Fruit fly (Drosophila melanogaster): ENCODE measurements around the gene RpS10a.
A peak's percentile ranks its signal among the peaks of the same experiment; 100 is the strongest.

RpS10a gene

dm6 chr3R:27608000-27608399 lies 44.6 kb upstream of the RpS10a start (continued):
- TF ChIP-seq nerfin-1 (tag; optimal IDR thresholded peaks at IDR 0.05): peak; percentile 98
- no peak for TF ChIP-seq dati (GFP tag; IDR thresholded peaks at IDR 0.05)
- TF ChIP-seq MESR4 (GFP tag; optimal IDR thresholded peaks at IDR 0.05): peak; percentile 17
- peak; percentile 49 for TF ChIP-seq abd-A (tag; optimal IDR thresholded peaks at IDR 0.05)
- no peak for TF ChIP-seq CG10267 (tag; optimal IDR thresholded peaks at IDR 0.05)
- TF ChIP-seq Sry-δ (GFP tag; optimal IDR thresholded peaks at IDR 0.05): no peak
- no peak for TF ChIP-seq Dip3 (GFP tag; optimal IDR thresholded peaks at IDR 0.05)
- no peak for TF ChIP-seq trh (GFP tag; optimal IDR thresholded peaks at IDR 0.05)
- no peak for TF ChIP-seq tgo (GFP tag; IDR thresholded peaks at IDR 0.05)
- no peak for TF ChIP-seq zfh2 (GFP tag; optimal IDR thresholded peaks at IDR 0.05)
- no peak for TF ChIP-seq bbx (GFP tag; IDR thresholded peaks at IDR 0.05; ENCODE audit: partially characterized antibody)
- no peak for TF ChIP-seq CG10462 (GFP tag; optimal IDR thresholded peaks at IDR 0.05)
- no peak for TF ChIP-seq ase (GFP tag; IDR thresholded peaks at IDR 0.05)
- no peak for TF ChIP-seq CG5245 (GFP tag; optimal IDR thresholded peaks at IDR 0.05)
- TF ChIP-seq wor (GFP tag; IDR thresholded peaks at IDR 0.05): no peak
- no peak for TF ChIP-seq hkb (optimal IDR thresholded peaks at IDR 0.05)
- 0 out of 2 replicates have a peak, but pooled peaks have one; percentile 9 for TF ChIP-seq hkb (GFP tag; IDR thresholded peaks at IDR 0.05)
- TF ChIP-seq pan (optimal IDR thresholded peaks at IDR 0.05): no peak
- TF ChIP-seq pan (GFP tag; optimal IDR thresholded peaks at IDR 0.05 in 1 of 2, IDR thresholded peaks at IDR 0.05 in 1 of 2): no peak
- TF ChIP-seq az2 (GFP tag; optimal IDR thresholded peaks at IDR 0.05): no peak
- 0 out of 4 replicates have a peak, but pooled peaks have one; percentile 7 for TF ChIP-seq Gug (GFP tag; IDR thresholded peaks at IDR 0.05)
- TF ChIP-seq NC2α (GFP tag; optimal IDR thresholded peaks at IDR 0.05): no peak
- peak; percentile 94 for TF ChIP-seq onecut (GFP tag; IDR thresholded peaks at IDR 0.05)
- no peak for TF ChIP-seq lov (optimal IDR thresholded peaks at IDR 0.05)
- no peak for TF ChIP-seq lov (GFP tag; IDR thresholded peaks at IDR 0.05)
- no peak for TF ChIP-seq CG10654 (GFP tag; optimal IDR thresholded peaks at IDR 0.05)
- TF ChIP-seq CG10209 (GFP tag; optimal IDR thresholded peaks at IDR 0.05): no peak
- no peak for TF ChIP-seq vfl (GFP tag; optimal IDR thresholded peaks at IDR 0.05)
- no peak for TF ChIP-seq CG9215 (GFP tag; IDR thresholded peaks at IDR 0.05)
- TF ChIP-seq CG14441 (GFP tag; IDR thresholded peaks at IDR 0.05): no peak
- TF ChIP-seq inv (GFP tag; IDR thresholded peaks at IDR 0.05; ENCODE audit: partially characterized antibody): no peak
- no peak for TF ChIP-seq fd102C (GFP tag; optimal IDR thresholded peaks at IDR 0.05)
- TF ChIP-seq Hmr (GFP tag; optimal IDR thresholded peaks at IDR 0.05): no peak
- TF ChIP-seq oc (tag; optimal IDR thresholded peaks at IDR 0.05): no peak
- no peak for TF ChIP-seq CG15269 (tag; optimal IDR thresholded peaks at IDR 0.05)
- TF ChIP-seq Max (GFP tag; optimal IDR thresholded peaks at IDR 0.05): no peak
- TF ChIP-seq zfh1 (GFP tag; IDR thresholded peaks at IDR 0.05): 0 out of 3 replicates have a peak, but pooled peaks have one; percentile 12
- TF ChIP-seq CG7271 (tag; optimal IDR thresholded peaks at IDR 0.05): no peak
- no peak for TF ChIP-seq Dfd (GFP tag; optimal IDR thresholded peaks at IDR 0.05)
- no peak for TF ChIP-seq D19A (tag; optimal IDR thresholded peaks at IDR 0.05)
- no peak for TF ChIP-seq CG3726 (GFP tag; IDR thresholded peaks at IDR 0.05)
- TF ChIP-seq pita (GFP tag; optimal IDR thresholded peaks at IDR 0.05): no peak
- no peak for TF ChIP-seq Gsc (GFP tag; IDR thresholded peaks at IDR 0.05)
- TF ChIP-seq CG7987 (GFP tag; optimal IDR thresholded peaks at IDR 0.05): no peak
- TF ChIP-seq CG6765 (GFP tag; optimal IDR thresholded peaks at IDR 0.05): no peak
- no peak for TF ChIP-seq kah (GFP tag; optimal IDR thresholded peaks at IDR 0.05)
- no peak for TF ChIP-seq CG11696 (GFP tag; IDR thresholded peaks at IDR 0.05)
- no peak for TF ChIP-seq Scr (GFP tag; IDR thresholded peaks at IDR 0.05; ENCODE audit: partially characterized antibody)
- no peak for TF ChIP-seq GATAe (GFP tag; conservative IDR thresholded peaks at IDR 0.05)
- TF ChIP-seq vnd (GFP tag; IDR thresholded peaks at IDR 0.05; ENCODE audit: partially characterized antibody): no peak
- no peak for TF ChIP-seq chif (GFP tag; optimal IDR thresholded peaks at IDR 0.05)
- peak; percentile 92 for TF ChIP-seq Deaf1 (tag; optimal IDR thresholded peaks at IDR 0.05)
- no peak for TF ChIP-seq CG6813 (GFP tag; optimal IDR thresholded peaks at IDR 0.05)
